Worm (Caenorhabditis elegans): ENCODE results near the gene nhr-99.

DNA sequence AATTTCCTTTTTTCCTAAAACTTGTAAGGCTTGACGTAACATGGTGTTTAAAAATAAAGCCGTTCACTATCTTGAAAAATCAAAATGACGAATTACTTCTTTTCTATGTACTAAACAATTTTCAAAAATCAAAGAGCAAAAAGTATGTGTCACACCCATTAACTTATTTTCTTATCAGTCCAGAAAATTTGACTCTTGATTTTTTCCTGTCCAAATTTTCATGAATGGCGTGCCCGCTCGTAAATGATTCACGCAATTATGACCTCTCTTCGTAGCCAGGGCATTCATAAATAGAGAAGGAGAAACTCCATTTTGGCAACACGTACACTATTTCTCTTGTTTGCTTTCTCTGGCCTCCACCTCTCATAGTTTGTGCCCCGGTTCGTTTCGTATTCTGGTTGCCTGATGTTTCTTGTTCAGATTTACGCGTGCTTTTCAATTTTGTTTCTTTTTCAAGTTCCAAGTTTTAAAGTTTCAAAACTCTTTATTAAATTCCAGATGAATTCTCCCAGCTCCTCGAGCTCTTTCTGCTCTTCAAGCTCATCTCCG, 3.2 kb downstream of the nhr-99 start, which contains the start of gene nhr-55:
- TF ChIP-seq egl-27 (tag; optimal IDR thresholded peaks at IDR 0.05) (no peak), ama-1 (optimal IDR thresholded peaks at IDR 0.05) (no peak)

Data from whole organism, L1 larva.